Worm (Caenorhabditis elegans) whole organism, L2 larva: ENCODE data around the gene oac-21.

Experiments
- aly-2 ChIP-seq: fragments of 150-350 bp; optimal IDR thresholded peaks from 2 replicates; lab custom pipeline; 2014; ENCODE audit warnings: missing biosample characterization, missing genetic modification characterization
- dmd-4 ChIP-seq: sonication (generic microtip); optimal IDR thresholded peaks from 2 replicates; lab custom pipeline; 2017; ENCODE audit warnings: missing biosample characterization, missing genetic modification characterization
- egl-27 ChIP-seq: sonication (generic microtip); optimal IDR thresholded peaks from 3 replicates; lab custom pipeline; 2017; ENCODE audit warnings: missing biosample characterization, missing genetic modification reagents, missing genetic modification characterization
- fos-1 ChIP-seq: fragments of 150-350 bp; optimal IDR thresholded peaks from 2 replicates; lab custom pipeline; 2014; ENCODE audit warnings: missing biosample characterization, missing genetic modification characterization
- mab-5 ChIP-seq: fragments of 150-350 bp; optimal IDR thresholded peaks from 2 replicates; lab custom pipeline; 2014; ENCODE audit warnings: missing biosample characterization, missing genetic modification characterization
- mbf-1 ChIP-seq: sonication (generic microtip); optimal IDR thresholded peaks from 2 replicates; lab custom pipeline; 2017; ENCODE audit warnings: missing biosample characterization, missing genetic modification characterization
- mdl-1 ChIP-seq, 2 experiments: fragments of 150-350 bp in 1 of 2; sonication (generic microtip) in 1 of 2; optimal IDR thresholded peaks; 2 replicates each; lab custom pipeline; 2017; ENCODE audit warnings: missing biosample characterization in 2 of 2, missing genetic modification characterization in 2 of 2
- nhr-11 ChIP-seq: fragments of 150-350 bp; optimal IDR thresholded peaks from 2 replicates; lab custom pipeline; 2014; ENCODE audit warnings: missing biosample characterization, missing genetic modification characterization
- nhr-23 ChIP-seq: fragments of 150-350 bp; optimal IDR thresholded peaks from 2 replicates; lab custom pipeline; 2014; ENCODE audit warnings: missing biosample characterization, missing genetic modification reagents, missing genetic modification characterization
- nhr-25 ChIP-seq: fragments of 150-350 bp; sonication (generic microtip); optimal IDR thresholded peaks from 3 replicates; lab custom pipeline; 2014; ENCODE audit warnings: missing biosample characterization, missing genetic modification characterization
- ztf-1 ChIP-seq: fragments of 200-800 bp; sonication (Bioruptor generic); conservative IDR thresholded peaks from 2 replicates; pipeline ENCODE4 v1.3.6; 2022; ENCODE audit warnings: missing genetic modification characterization, missing compliant biosample characterization

DNA sequence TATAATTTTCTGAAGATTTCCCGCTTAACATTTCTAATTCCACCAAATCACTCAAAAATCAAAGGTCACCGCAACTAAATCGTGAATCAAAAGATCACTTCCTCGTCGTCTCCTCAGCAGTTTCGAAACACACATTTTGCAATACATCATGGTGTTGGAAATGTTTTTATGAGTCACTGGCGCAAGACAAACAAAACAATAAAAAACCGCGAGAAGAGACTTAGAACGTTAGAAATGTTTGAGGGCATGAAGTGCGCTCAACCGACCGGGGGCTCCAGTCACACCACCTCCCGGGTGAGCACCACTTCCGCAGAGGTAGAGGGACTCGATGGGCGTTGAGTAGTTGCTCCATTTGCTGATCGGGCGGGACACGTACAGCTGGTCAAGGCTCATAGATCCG, 13.8 kb upstream of the oac-21 start:
- no peak for TF ChIP-seq aly-2 (tag; lab: Kevin White, UChicago)
- peak; percentile 82 for TF ChIP-seq fos-1 (tag; lab: Kevin White, UChicago)
- no peak for TF ChIP-seq mbf-1 (tag; lab: Kevin White, UChicago)
- peak; percentile 85 for TF ChIP-seq mab-5 (tag; lab: Kevin White, UChicago)
- no peak for TF ChIP-seq nhr-23 (tag; lab: Kevin White, UChicago)
- no peak for TF ChIP-seq nhr-11 (tag; lab: Kevin White, UChicago)
- TF ChIP-seq nhr-25 (tag; lab: Kevin White, UChicago) = no peak
- peak; percentile 21 for TF ChIP-seq egl-27 (tag; lab: Kevin White, UChicago)
- TF ChIP-seq mdl-1 (tag; optimal IDR thresholded peaks at IDR 0.05; lab: Kevin White, UChicago) = no peak
- no peak for TF ChIP-seq ztf-1 (GFP tag; lab: Robert Waterston, UW)
- no peak for TF ChIP-seq dmd-4
